Fruit fly (Drosophila melanogaster): ENCODE data around the gene CYLD.
A peak's percentile ranks its signal among the peaks of the same experiment; 100 is the strongest.

CYLD gene

DNA sequence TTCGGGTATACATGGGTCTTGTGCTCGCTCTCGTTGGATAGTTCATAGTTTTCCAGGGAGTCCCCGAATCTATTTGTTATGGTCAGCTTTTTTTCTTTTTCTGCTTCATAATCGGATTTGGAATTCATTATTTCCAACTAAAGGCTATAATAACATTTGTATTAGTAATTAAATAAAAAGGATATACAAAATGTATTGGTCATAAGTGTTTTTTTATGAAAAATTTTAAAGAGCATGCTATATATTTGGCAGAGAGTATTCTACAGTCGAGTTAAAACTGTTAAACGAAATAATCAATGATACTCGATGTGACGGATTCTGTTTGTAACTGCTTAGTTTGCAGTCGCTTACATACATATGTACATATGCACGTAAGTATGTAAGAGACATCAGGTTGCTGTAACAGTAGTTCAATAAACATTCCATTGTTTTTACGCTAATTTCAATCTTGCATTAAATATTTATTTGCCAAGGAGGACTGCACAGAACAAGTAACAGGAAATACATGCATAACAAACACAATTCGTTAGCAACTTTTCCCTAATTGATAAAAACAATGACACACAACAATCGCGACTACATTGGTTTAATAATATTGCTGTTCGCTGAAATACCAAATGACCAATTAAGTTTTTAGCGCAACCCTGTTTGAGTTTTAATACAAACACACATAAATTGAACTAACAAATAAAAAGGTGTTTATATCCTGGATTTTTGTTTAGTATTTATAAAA, 404 bp downstream of the CYLD start (continued):
- no peak for TF ChIP-seq hkb (optimal IDR thresholded peaks at IDR 0.05)
- 0 out of 2 replicates have a peak, but pooled peaks have one; percentile 13 for TF ChIP-seq hkb (GFP tag; IDR thresholded peaks at IDR 0.05)
- TF ChIP-seq luna (GFP tag; optimal IDR thresholded peaks at IDR 0.05): no peak
- TF ChIP-seq Ssrp (tag; optimal IDR thresholded peaks at IDR 0.05): peak; percentile 17
- no peak for TF ChIP-seq CG7928 (GFP tag; optimal IDR thresholded peaks at IDR 0.05)
- no peak for TF ChIP-seq usp (GFP tag; optimal IDR thresholded peaks at IDR 0.05)
- TF ChIP-seq CG2678 (tag; optimal IDR thresholded peaks at IDR 0.05): no peak
- no peak for TF ChIP-seq Dref (GFP tag; IDR thresholded peaks at IDR 0.05)
- no peak for TF ChIP-seq insv (GFP tag; optimal IDR thresholded peaks at IDR 0.05)
- no peak for TF ChIP-seq Adf1 (GFP tag; IDR thresholded peaks at IDR 0.05)
- no peak for TF ChIP-seq bbx (GFP tag; IDR thresholded peaks at IDR 0.05; ENCODE audit: partially characterized antibody)
- TF ChIP-seq ac (GFP tag; optimal IDR thresholded peaks at IDR 0.05): no peak
- TF ChIP-seq Nf-YC (tag; optimal IDR thresholded peaks at IDR 0.05): no peak
- TF ChIP-seq salm (tag; optimal IDR thresholded peaks at IDR 0.05): no peak
- peak; percentile 28; the same call in 1 of the 2 replicates for TF ChIP-seq Scr (GFP tag; IDR thresholded peaks at IDR 0.05; ENCODE audit: partially characterized antibody)
- no peak for TF ChIP-seq CG1024 (GFP tag; IDR thresholded peaks at IDR 0.05)
- TF ChIP-seq Dp (GFP tag; optimal IDR thresholded peaks at IDR 0.05): no peak
- no peak for TF ChIP-seq CG10431 (GFP tag; optimal IDR thresholded peaks at IDR 0.05)
- no peak for TF ChIP-seq CG15479 (GFP tag; optimal IDR thresholded peaks at IDR 0.05)
- no peak for TF ChIP-seq CG13296 (GFP tag; optimal IDR thresholded peaks at IDR 0.05)
- no peak for TF ChIP-seq lmd (GFP tag; IDR thresholded peaks at IDR 0.05)
- TF ChIP-seq Deaf1 (tag; optimal IDR thresholded peaks at IDR 0.05): no peak
- no peak for TF ChIP-seq jing (GFP tag; optimal IDR thresholded peaks at IDR 0.05)
- TF ChIP-seq Ravus (GFP tag; IDR thresholded peaks at IDR 0.05): no peak
- TF ChIP-seq Sry-δ (GFP tag; optimal IDR thresholded peaks at IDR 0.05): no peak
- TF ChIP-seq nom (GFP tag; optimal IDR thresholded peaks at IDR 0.05): no peak
- TF ChIP-seq CG12104 (GFP tag; optimal IDR thresholded peaks at IDR 0.05): no peak
- no peak for TF ChIP-seq H15 (GFP tag; IDR thresholded peaks at IDR 0.05)
- TF ChIP-seq NFAT (GFP tag; IDR thresholded peaks at IDR 0.05): no peak
- TF ChIP-seq CrebB (tag; optimal IDR thresholded peaks at IDR 0.05): no peak
- no peak for TF ChIP-seq Atf6 (GFP tag; IDR thresholded peaks at IDR 0.05)
- TF ChIP-seq CG4282 (GFP tag; optimal IDR thresholded peaks at IDR 0.05): no peak
- no peak for TF ChIP-seq CG12236 (GFP tag; optimal IDR thresholded peaks at IDR 0.05)
- no peak for TF ChIP-seq CG6813 (GFP tag; optimal IDR thresholded peaks at IDR 0.05)
- TF ChIP-seq Kr (GFP tag; optimal IDR thresholded peaks at IDR 0.05): no peak
- TF ChIP-seq CG18476 (GFP tag; optimal IDR thresholded peaks at IDR 0.05): no peak
- TF ChIP-seq dmrt11E (tag; optimal IDR thresholded peaks at IDR 0.05): peak; percentile 20
- 0 out of 2 replicates have a peak, but pooled peaks have one; percentile 32 for TF ChIP-seq sob (GFP tag; IDR thresholded peaks at IDR 0.05)
- TF ChIP-seq CG12071 (GFP tag; optimal IDR thresholded peaks at IDR 0.05): no peak
- TF ChIP-seq ind (GFP tag; optimal IDR thresholded peaks at IDR 0.05): no peak
- TF ChIP-seq mld (GFP tag; IDR thresholded peaks at IDR 0.05; ENCODE audit: partially characterized antibody): no peak
- TF ChIP-seq Asciz (GFP tag; optimal IDR thresholded peaks at IDR 0.05): no peak
- TF ChIP-seq vvl (GFP tag; IDR thresholded peaks at IDR 0.05): peak; percentile 17; the same call in 1 of the 2 replicates
- no peak for TF ChIP-seq CG6765 (GFP tag; optimal IDR thresholded peaks at IDR 0.05)
- TF ChIP-seq CG2202 (tag; optimal IDR thresholded peaks at IDR 0.05): no peak
- no peak for TF ChIP-seq Neu2 (GFP tag; optimal IDR thresholded peaks at IDR 0.05; ENCODE audit: borderline replicate concordance)
- TF ChIP-seq seq (GFP tag; IDR thresholded peaks at IDR 0.05): no peak
- TF ChIP-seq Hr51 (GFP tag; optimal IDR thresholded peaks at IDR 0.05): peak in 1 of 2 experiments; percentile 42
- peak; percentile 0 for TF ChIP-seq CG2120 (GFP tag; optimal IDR thresholded peaks at IDR 0.05)
- TF ChIP-seq Camta (GFP tag; optimal IDR thresholded peaks at IDR 0.05): no peak
